Worm (Caenorhabditis elegans): Measurements from ENCODE around the gene pst-2.

ce11 chrIII:5683998-5684397 lies 3.8 kb downstream of the pst-2 start, which contains the start of gene rcan-1:
- TF ChIP-seq ama-1 (optimal IDR thresholded peaks at IDR 0.05) = no peak
- TF ChIP-seq flt-1 (GFP tag; IDR thresholded peaks at IDR 0.05) = no peak
- TF ChIP-seq ets-7 (tag; optimal IDR thresholded peaks at IDR 0.05) = no peak
- TF ChIP-seq B0310.2 (tag; optimal IDR thresholded peaks at IDR 0.05) = no peak
- no peak for TF ChIP-seq F13C5.2 (tag; optimal IDR thresholded peaks at IDR 0.05)
- no peak for TF ChIP-seq tbx-37 (GFP tag; conservative IDR thresholded peaks at IDR 0.05)
- no peak for TF ChIP-seq hnd-1 (tag; optimal IDR thresholded peaks at IDR 0.05)
- no peak for TF ChIP-seq tra-4 (tag; optimal IDR thresholded peaks at IDR 0.05)

Measured in whole organism, early embryonic.